Fruit fly (Drosophila melanogaster) whole organism, wandering third instar larva: Measurements from ENCODE around the gene CG6709.

Experiments
- Abd-B ChIP-seq: fragments of >200 bp; optimal IDR thresholded peaks from 2 replicates; lab custom pipeline; 2017; ENCODE audit warnings: missing biosample characterization, missing genetic modification characterization
- CG32264 ChIP-seq: fragments of 200-800 bp; sonication (Bioruptor generic); optimal IDR thresholded peaks from 2 replicates; lab custom pipeline; 2016; ENCODE audit warnings: missing biosample characterization, missing genetic modification characterization
- CG9705 ChIP-seq: fragments of 200-800 bp; sonication (Bioruptor generic); optimal IDR thresholded peaks from 2 replicates; lab custom pipeline; 2018; ENCODE audit warnings: missing biosample characterization, mild to moderate bottlenecking, missing genetic modification characterization
- CrebA ChIP-seq: fragments of 200-800 bp; sonication (Bioruptor generic); optimal IDR thresholded peaks from 2 replicates; lab custom pipeline; 2016; ENCODE audit warnings: missing biosample characterization, mild to moderate bottlenecking, missing genetic modification characterization, borderline replicate concordance
- Dfd ChIP-seq: fragments of >200 bp; optimal IDR thresholded peaks from 2 replicates; lab custom pipeline; 2017; ENCODE audit warnings: missing biosample characterization, missing genetic modification characterization
- Dif ChIP-seq: fragments of 200-275, 200-300 bp; sonication (Bioruptor generic); optimal IDR thresholded peaks from 2 replicates; lab custom pipeline; 2018; ENCODE audit warnings: missing biosample characterization, missing genetic modification characterization; ENCODE audit not compliant: partially characterized antibody
- GATAd ChIP-seq: sonication (Bioruptor generic); optimal IDR thresholded peaks from 2 replicates; lab custom pipeline; 2016; ENCODE audit warnings: missing biosample characterization, missing genetic modification characterization
- HLH106 ChIP-seq: fragments of 200-800 bp; optimal IDR thresholded peaks from 3 replicates; lab custom pipeline; 2019; ENCODE audit warnings: missing biosample characterization, mild to moderate bottlenecking, missing genetic modification characterization, moderate library complexity
- Hnf4 ChIP-seq: fragments of 200-800 bp; sonication (Bioruptor generic); optimal IDR thresholded peaks from 2 replicates; lab custom pipeline; 2016; ENCODE audit warnings: missing biosample characterization, mild to moderate bottlenecking, missing genetic modification characterization
- Hr78 ChIP-seq: fragments of >200 bp; optimal IDR thresholded peaks from 2 replicates; lab custom pipeline; 2017; ENCODE audit warnings: missing biosample characterization, missing genetic modification characterization
- Hr83 ChIP-seq: fragments of 200-300 bp; sonication (Bioruptor generic); optimal IDR thresholded peaks from 2 replicates; lab custom pipeline; 2016; ENCODE audit warnings: missing biosample characterization, mild to moderate bottlenecking, missing genetic modification characterization, moderate library complexity; ENCODE audit not compliant: poor library complexity, severe bottlenecking
- Jra ChIP-seq: sonication (Bioruptor generic); optimal IDR thresholded peaks from 2 replicates; lab custom pipeline; 2016; ENCODE audit warnings: missing biosample characterization, missing genetic modification characterization
- Mio ChIP-seq: sonication (Bioruptor generic); optimal IDR thresholded peaks from 2 replicates; lab custom pipeline; 2016; ENCODE audit warnings: missing biosample characterization, missing genetic modification characterization
- Myc ChIP-seq: fragments of >200 bp; optimal IDR thresholded peaks from 2 replicates; lab custom pipeline; 2017
- N ChIP-seq: fragments of >200 bp; optimal IDR thresholded peaks from 2 replicates; lab custom pipeline; 2018; ENCODE audit warnings: missing biosample characterization, missing external identifiers, missing genetic modification characterization
- OdsH ChIP-seq: fragments of 200-800 bp; sonication (Bioruptor generic); optimal IDR thresholded peaks from 2 replicates; lab custom pipeline; 2016; ENCODE audit warnings: missing biosample characterization, mild to moderate bottlenecking, missing genetic modification characterization
- Rel ChIP-seq, 2 experiments: fragments of 200-800 bp; sonication (Bioruptor generic) in 1 of 2; optimal IDR thresholded peaks; 2 replicates in 1 of 2; 3 replicates in 1 of 2; lab custom pipeline; 2016 to 2019; ENCODE audit warnings: mild to moderate bottlenecking in 2 of 2, missing biosample characterization in 2 of 2, missing genetic modification characterization in 2 of 2, moderate library complexity in 1 of 2
- Sp1 ChIP-seq: fragments of 200-800 bp; sonication (Bioruptor generic); optimal IDR thresholded peaks from 3 replicates; lab custom pipeline; 2019; ENCODE audit warnings: missing biosample characterization, mild to moderate bottlenecking, missing genetic modification characterization, moderate library complexity
- Vsx2 ChIP-seq: fragments of 200-300, 225-300 bp; sonication (Bioruptor generic); optimal IDR thresholded peaks from 2 replicates; lab custom pipeline; 2018; ENCODE audit warnings: missing biosample characterization, missing genetic modification characterization; ENCODE audit not compliant: partially characterized antibody
- br ChIP-seq: fragments of 200-800 bp; sonication (Bioruptor generic); optimal IDR thresholded peaks from 2 replicates; lab custom pipeline; 2016; ENCODE audit warnings: missing biosample characterization, missing genetic modification characterization
- brk ChIP-seq: fragments of 200-800 bp; sonication (Bioruptor generic); optimal IDR thresholded peaks from 2 replicates; lab custom pipeline; 2016; ENCODE audit warnings: missing biosample characterization, mild to moderate bottlenecking, missing genetic modification characterization
- dl ChIP-seq, 2 experiments: fragments of 175-275, 200-275 bp in 1 of 2; fragments of 200-275 bp in 1 of 2; sonication (Bioruptor generic); optimal IDR thresholded peaks; lab custom pipeline; 2018; ENCODE audit warnings: mild to moderate bottlenecking in 2 of 2, missing biosample characterization in 2 of 2, missing genetic modification characterization in 2 of 2, moderate library complexity in 2 of 2; ENCODE audit not compliant: partially characterized antibody in 2 of 2, insufficient read depth in 1 of 2
- dmrt93B ChIP-seq: fragments of 200-800 bp; sonication (Bioruptor generic); optimal IDR thresholded peaks from 2 replicates; lab custom pipeline; 2018; ENCODE audit warnings: missing biosample characterization, mild to moderate bottlenecking, missing genetic modification characterization
- dsf ChIP-seq: sonication (Bioruptor generic); optimal IDR thresholded peaks from 2 replicates; lab custom pipeline; 2016; ENCODE audit warnings: missing biosample characterization, missing genetic modification characterization, borderline replicate concordance
- ey ChIP-seq: fragments of 200-800 bp; sonication (Bioruptor generic); optimal IDR thresholded peaks from 2 replicates; lab custom pipeline; 2016; ENCODE audit warnings: missing biosample characterization, missing genetic modification characterization
- foxo ChIP-seq, 2 experiments: fragments of 200-800 bp; sonication (Bioruptor generic); optimal IDR thresholded peaks; 2 replicates in 1 of 2; 3 replicates in 1 of 2; lab custom pipeline; 2016 to 2017; ENCODE audit warnings: missing biosample characterization in 2 of 2, missing genetic modification characterization in 2 of 2
- fru ChIP-seq: fragments of 200-800 bp; sonication (Bioruptor generic); optimal IDR thresholded peaks from 3 replicates; lab custom pipeline; 2016; ENCODE audit warnings: missing biosample characterization, mild to moderate bottlenecking, missing genetic modification characterization
- h ChIP-seq: fragments of 200-800 bp; sonication (Bioruptor generic); optimal IDR thresholded peaks from 3 replicates; lab custom pipeline; 2016; ENCODE audit warnings: missing biosample characterization, mild to moderate bottlenecking, missing genetic modification characterization
- jim ChIP-seq: fragments of 175-275, 200-325 bp; sonication (Bioruptor generic); optimal IDR thresholded peaks from 2 replicates; lab custom pipeline; 2016; ENCODE audit warnings: missing biosample characterization, mild to moderate bottlenecking, missing genetic modification characterization
- lola ChIP-seq: fragments of >200 bp; optimal IDR thresholded peaks from 2 replicates; lab custom pipeline; 2017; ENCODE audit warnings: missing biosample characterization, missing genetic modification characterization
- pan ChIP-seq: fragments of >200 bp; optimal IDR thresholded peaks from 2 replicates; lab custom pipeline; 2017
- psq ChIP-seq: fragments of 200-800 bp; sonication (Bioruptor generic); optimal IDR thresholded peaks from 3 replicates; lab custom pipeline; 2017; ENCODE audit warnings: missing biosample characterization, mild to moderate bottlenecking, missing genetic modification characterization, moderate library complexity
- rgr ChIP-seq: fragments of 200-800 bp; sonication (Bioruptor generic); optimal IDR thresholded peaks from 3 replicates; lab custom pipeline; 2016; ENCODE audit warnings: missing biosample characterization, mild to moderate bottlenecking, missing genetic modification characterization
- sage ChIP-seq: fragments of 200-800 bp; sonication (Bioruptor generic); optimal IDR thresholded peaks from 2 replicates; lab custom pipeline; 2016; ENCODE audit warnings: missing biosample characterization, mild to moderate bottlenecking, missing genetic modification characterization
- sv ChIP-seq: fragments of 200-800 bp; sonication (Bioruptor generic); optimal IDR thresholded peaks from 3 replicates; lab custom pipeline; 2016; ENCODE audit warnings: missing biosample characterization, missing genetic modification characterization
- tai ChIP-seq: sonication (Bioruptor generic); optimal IDR thresholded peaks from 2 replicates; lab custom pipeline; 2016; ENCODE audit warnings: missing biosample characterization, missing genetic modification characterization
- usp ChIP-seq: fragments of >200 bp; optimal IDR thresholded peaks from 2 replicates; lab custom pipeline; 2017; ENCODE audit warnings: missing biosample characterization, missing genetic modification characterization
- woc ChIP-seq: sonication (Bioruptor generic); optimal IDR thresholded peaks from 2 replicates; lab custom pipeline; 2016; ENCODE audit warnings: missing biosample characterization, mild to moderate bottlenecking, missing genetic modification characterization

CG6709 gene

DNA sequence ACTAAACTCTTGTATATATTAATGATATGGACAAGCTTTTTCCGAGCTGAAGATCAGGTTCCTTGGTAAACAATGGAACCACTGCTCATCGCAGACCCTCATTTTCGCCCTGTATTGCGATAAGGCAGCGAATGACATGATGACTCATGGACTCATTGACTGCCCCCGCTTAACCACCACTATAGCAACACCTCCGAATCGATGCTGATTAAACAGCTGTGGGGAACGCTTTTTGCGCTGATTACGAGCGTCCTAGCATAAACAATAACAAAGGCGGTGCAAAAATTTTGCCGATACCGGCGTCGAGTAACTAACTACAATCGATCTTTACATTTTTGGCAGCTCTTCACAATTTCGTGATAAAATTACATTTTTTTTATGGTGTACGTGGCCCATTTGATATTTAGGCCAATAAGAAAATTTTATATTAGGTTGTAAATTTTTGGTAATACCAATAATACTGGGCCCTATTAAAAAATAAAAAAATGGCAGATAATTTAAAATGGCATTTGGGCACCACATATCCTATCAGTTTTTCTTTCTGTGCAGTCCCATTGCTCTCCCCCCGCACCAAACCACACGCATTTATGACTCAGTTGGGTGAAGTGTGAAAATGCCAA, 2.7 kb upstream of the CG6709 start:
- peak; percentile 1 for TF ChIP-seq woc (GFP tag; lab: Kevin White, UChicago)
- no peak for TF ChIP-seq GATAd
- TF ChIP-seq dmrt93B (GFP tag; lab: Kevin White, UChicago) = no peak
- no peak for TF ChIP-seq CrebA (GFP tag; lab: Kevin White, UChicago)
- no peak for TF ChIP-seq pan (lab: Kevin White, UChicago)
- no peak for TF ChIP-seq dsf
- TF ChIP-seq Sp1 (GFP tag; lab: Kevin White, UChicago) = peak; percentile 4
- no peak for TF ChIP-seq Myc
- no peak for TF ChIP-seq jim
- TF ChIP-seq tai (GFP tag; lab: Kevin White, UChicago) = no peak
- TF ChIP-seq N (GFP tag; lab: Kevin White, UChicago) = no peak
- no peak for TF ChIP-seq brk (GFP tag; lab: Kevin White, UChicago)
- TF ChIP-seq br (GFP tag; lab: Kevin White, UChicago) = peak; percentile 57
- TF ChIP-seq Dfd = no peak
- no peak for TF ChIP-seq Dif
- peak in 1 of 2 experiments; percentile 58 for TF ChIP-seq foxo (GFP tag; optimal IDR thresholded peaks at IDR 0.05; lab: Kevin White, UChicago)
- no peak for TF ChIP-seq dl (GFP tag; optimal IDR thresholded peaks at IDR 0.05; lab: Kevin White, UChicago; ENCODE audit: insufficient read depth in 1 of 2, partially characterized antibody in 2 of 2)
- peak; percentile 55 for TF ChIP-seq h (GFP tag; lab: Kevin White, UChicago)
- peak; percentile 6 for TF ChIP-seq psq (GFP tag; lab: Kevin White, UChicago)
- no peak for TF ChIP-seq Mio
- TF ChIP-seq Vsx2 = no peak
- no peak for TF ChIP-seq Hr78 (GFP tag; lab: Kevin White, UChicago)
- no peak for TF ChIP-seq CG9705
- TF ChIP-seq HLH106 (tag; lab: Kevin White, UChicago) = peak; percentile 22
- TF ChIP-seq rgr (GFP tag; lab: Kevin White, UChicago) = peak; percentile 56
- no peak for TF ChIP-seq Hr83 (GFP tag; lab: Kevin White, UChicago)
- no peak for TF ChIP-seq lola (GFP tag; lab: Kevin White, UChicago)
- no peak for TF ChIP-seq sv (GFP tag; lab: Kevin White, UChicago)
- TF ChIP-seq ey (GFP tag; lab: Kevin White, UChicago) = peak; percentile 6
- TF ChIP-seq fru (GFP tag; lab: Kevin White, UChicago) = peak; percentile 75
- peak; percentile 12 for TF ChIP-seq OdsH (GFP tag; lab: Kevin White, UChicago)
- no peak for TF ChIP-seq Rel (GFP tag; optimal IDR thresholded peaks at IDR 0.05; lab: Kevin White, UChicago)
- peak; percentile 61 for TF ChIP-seq Rel (tag; optimal IDR thresholded peaks at IDR 0.05; lab: Kevin White, UChicago)
- TF ChIP-seq Hnf4 = peak; percentile 4
- no peak for TF ChIP-seq sage (GFP tag; lab: Kevin White, UChicago)
- no peak for TF ChIP-seq Abd-B (GFP tag; lab: Kevin White, UChicago)
- peak; percentile 49 for TF ChIP-seq Jra (GFP tag; lab: Kevin White, UChicago)
- TF ChIP-seq CG32264 = no peak
- no peak for TF ChIP-seq usp (GFP tag; lab: Kevin White, UChicago)

DNA sequence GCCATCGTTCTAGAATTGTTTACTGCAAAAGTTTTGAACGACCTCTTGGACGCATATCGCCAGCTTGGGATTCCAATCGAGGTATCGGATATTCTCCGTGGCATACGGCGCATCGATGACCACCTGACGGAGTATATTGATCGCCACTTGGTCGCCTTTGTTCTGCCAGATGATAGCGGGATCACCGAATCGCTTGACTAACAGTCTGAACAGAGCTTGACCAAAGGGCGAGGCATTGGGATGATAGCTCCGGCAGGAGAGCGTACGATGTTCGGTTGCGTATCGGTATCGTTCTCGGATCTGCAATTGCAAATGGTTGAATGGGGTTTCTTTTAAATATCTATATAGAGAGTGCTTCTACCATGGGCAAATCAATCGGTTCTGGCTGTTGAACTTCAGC, 560 bp downstream of the CG6709 start:
- no peak for TF ChIP-seq h (GFP tag; lab: Kevin White, UChicago)
- TF ChIP-seq Sp1 (GFP tag; lab: Kevin White, UChicago) = no peak
- no peak for TF ChIP-seq Hr78 (GFP tag; lab: Kevin White, UChicago)
- TF ChIP-seq Mio = no peak
- no peak for TF ChIP-seq lola (GFP tag; lab: Kevin White, UChicago)
- no peak for TF ChIP-seq brk (GFP tag; lab: Kevin White, UChicago)
- no peak for TF ChIP-seq HLH106 (tag; lab: Kevin White, UChicago)
- TF ChIP-seq jim = no peak
- no peak for TF ChIP-seq woc (GFP tag; lab: Kevin White, UChicago)
- no peak for TF ChIP-seq CG32264
- no peak for TF ChIP-seq Vsx2
- no peak for TF ChIP-seq Jra (GFP tag; lab: Kevin White, UChicago)
- no peak for TF ChIP-seq dl (GFP tag; optimal IDR thresholded peaks at IDR 0.05; lab: Kevin White, UChicago; ENCODE audit: insufficient read depth in 1 of 2, partially characterized antibody in 2 of 2)
- no peak for TF ChIP-seq tai (GFP tag; lab: Kevin White, UChicago)
- TF ChIP-seq br (GFP tag; lab: Kevin White, UChicago) = no peak
- TF ChIP-seq sv (GFP tag; lab: Kevin White, UChicago) = no peak
- TF ChIP-seq Dif = no peak
